Fruit fly (Drosophila melanogaster): Measurements from ENCODE around the gene CG1387.

- no peak for TF ChIP-seq eg (GFP tag; IDR thresholded peaks at IDR 0.05)
- TF ChIP-seq svp (GFP tag) = no peak
- no peak for TF ChIP-seq CG16779 (tag; optimal IDR thresholded peaks at IDR 0.05)
- TF ChIP-seq Hr4 (GFP tag; optimal IDR thresholded peaks at IDR 0.05) = no peak
- TF ChIP-seq topi (GFP tag; optimal IDR thresholded peaks at IDR 0.05) = no peak
- TF ChIP-seq Eip75B (GFP tag; optimal IDR thresholded peaks at IDR 0.05) = no peak
- TF ChIP-seq CG11902 (GFP tag; optimal IDR thresholded peaks at IDR 0.05) = no peak
- no peak for TF ChIP-seq Smox (GFP tag; optimal IDR thresholded peaks at IDR 0.05)
- TF ChIP-seq Sox14 (GFP tag; optimal IDR thresholded peaks at IDR 0.05) = no peak
- TF ChIP-seq OdsH (GFP tag; optimal IDR thresholded peaks at IDR 0.05) = no peak
Observed at dm6 chrX:8422643-8423042, 37.1 kb downstream of the CG1387 start.

Data from whole organism, prepupa.